Fruit fly (Drosophila melanogaster): ENCODE results near the gene Qtzl.

Qtzl gene

DNA sequence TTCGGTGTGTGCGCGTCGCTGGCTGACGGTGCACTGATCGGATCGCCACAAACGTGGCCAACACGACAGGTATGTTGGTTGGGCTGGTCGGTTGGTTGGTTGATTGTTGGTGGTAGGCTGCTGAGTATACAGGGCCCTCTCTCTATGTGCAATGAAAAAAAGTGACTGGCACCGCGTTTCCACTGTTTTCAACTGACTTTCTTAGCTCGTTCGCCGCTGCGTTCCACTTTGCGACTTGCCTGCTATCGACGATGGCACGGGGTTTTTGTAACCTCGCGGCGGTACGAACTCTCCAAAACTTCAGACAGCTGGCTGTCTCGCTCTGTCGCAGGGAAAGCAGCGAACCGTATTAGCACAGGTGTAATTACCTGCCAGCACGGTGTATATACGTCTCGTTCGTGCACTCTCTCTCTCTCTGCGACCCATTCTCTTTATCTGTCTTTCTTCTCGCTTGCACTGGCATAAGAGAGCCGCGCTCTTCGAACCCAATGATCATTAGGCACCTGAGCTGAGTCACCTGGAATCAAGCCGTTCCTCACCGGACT lies 24.6 kb upstream of the Qtzl start (continued):
- TF ChIP-seq zfh2 (GFP tag; optimal IDR thresholded peaks at IDR 0.05) (no peak), sens-2 (GFP tag; IDR thresholded peaks at IDR 0.05) (no peak), Gsc (GFP tag; IDR thresholded peaks at IDR 0.05) (no peak), fu2 (GFP tag; optimal IDR thresholded peaks at IDR 0.05) (no peak), Spps (tag; optimal IDR thresholded peaks at IDR 0.05) (no peak), CG8478 (optimal IDR thresholded peaks at IDR 0.05) (peak; percentile 92), shn (GFP tag; optimal IDR thresholded peaks at IDR 0.05) (no peak), Lim3 (GFP tag; IDR thresholded peaks at IDR 0.05) (no peak), CG9727 (GFP tag; optimal IDR thresholded peaks at IDR 0.05) (no peak), Rx (GFP tag; IDR thresholded peaks at IDR 0.05) (no peak), CG4854 (GFP tag; optimal IDR thresholded peaks at IDR 0.05) (no peak), zen (tag; optimal IDR thresholded peaks at IDR 0.05) (peak; percentile 87), CG2875 (GFP tag; optimal IDR thresholded peaks at IDR 0.05) (no peak), croc (GFP tag; conservative IDR thresholded peaks at IDR 0.05) (no peak), stc (GFP tag; IDR thresholded peaks at IDR 0.05) (peak; percentile 40; the same call in 1 of the 2 replicates), HmgD (GFP tag; optimal IDR thresholded peaks at IDR 0.05) (peak; percentile 41), CG17612 (GFP tag; IDR thresholded peaks at IDR 0.05) (no peak), CG9932 (GFP tag; IDR thresholded peaks at IDR 0.05) (peak; percentile 35; the same call in 1 of the 2 replicates), Dad (GFP tag; optimal IDR thresholded peaks at IDR 0.05) (no peak), ab (GFP tag; optimal IDR thresholded peaks at IDR 0.05) (peak; percentile 36), Hsf (GFP tag; optimal IDR thresholded peaks at IDR 0.05) (no peak), CG10565 (GFP tag; optimal IDR thresholded peaks at IDR 0.05) (no peak), CG32532 (GFP tag; IDR thresholded peaks at IDR 0.05) (peak; percentile 59), CG2129 (GFP tag; IDR thresholded peaks at IDR 0.05; ENCODE audit: partially characterized antibody) (no peak), Doc2 (GFP tag; IDR thresholded peaks at IDR 0.05) (no peak), CG12744 (GFP tag; optimal IDR thresholded peaks at IDR 0.05) (no peak), CG2116 (GFP tag; optimal IDR thresholded peaks at IDR 0.05) (no peak), CG15514 (GFP tag; optimal IDR thresholded peaks at IDR 0.05) (no peak), Xrp1 (GFP tag; IDR thresholded peaks at IDR 0.05) (no peak), CG14441 (GFP tag; IDR thresholded peaks at IDR 0.05) (0 out of 2 replicates have a peak, but pooled peaks have one; percentile 39), Med (GFP tag) (peak; percentile 80), vnd (GFP tag; IDR thresholded peaks at IDR 0.05; ENCODE audit: partially characterized antibody) (no peak), Sry-δ (GFP tag; optimal IDR thresholded peaks at IDR 0.05) (no peak), CkIIα-i1 (GFP tag; IDR thresholded peaks at IDR 0.05) (no peak), CG34376 (GFP tag; optimal IDR thresholded peaks at IDR 0.05) (peak; percentile 25), Tbp (GFP tag; optimal IDR thresholded peaks at IDR 0.05) (no peak), CG13296 (GFP tag; optimal IDR thresholded peaks at IDR 0.05) (no peak), Hr39 (optimal IDR thresholded peaks at IDR 0.05) (no peak), crp (GFP tag; optimal IDR thresholded peaks at IDR 0.05) (no peak), run (tag; optimal IDR thresholded peaks at IDR 0.05) (no peak), CG7372 (GFP tag; IDR thresholded peaks at IDR 0.05) (no peak), Oli (tag; optimal IDR thresholded peaks at IDR 0.05) (peak; percentile 14), en (GFP tag; optimal IDR thresholded peaks at IDR 0.05) (no peak), Dip2 (GFP tag; IDR thresholded peaks at IDR 0.05) (no peak), CG31441 (GFP tag; IDR thresholded peaks at IDR 0.05) (no peak), CG16863 (GFP tag; optimal IDR thresholded peaks at IDR 0.05) (no peak), tin (GFP tag; optimal IDR thresholded peaks at IDR 0.05) (no peak), ind (GFP tag; optimal IDR thresholded peaks at IDR 0.05) (no peak), CG4707 (GFP tag; optimal IDR thresholded peaks at IDR 0.05) (no peak), CG11560 (tag; IDR thresholded peaks at IDR 0.05) (no peak), chn (GFP tag; optimal IDR thresholded peaks at IDR 0.05) (peak; percentile 17), Antp (GFP tag; optimal IDR thresholded peaks at IDR 0.05) (no peak), nerfin-1 (tag; optimal IDR thresholded peaks at IDR 0.05) (no peak)

All from whole organism, embryonic.